Fruit fly (Drosophila melanogaster): Measurements from ENCODE around the gene GluRS-m.

Gene GluRS-m

dm6 chr3L:16384145-16384705, 32.8 kb downstream of the GluRS-m start (continued):
- no peak for TF ChIP-seq CG11294 (GFP tag; IDR thresholded peaks at IDR 0.05)
- TF ChIP-seq CG7368 (GFP tag; optimal IDR thresholded peaks at IDR 0.05): no peak
- no peak for TF ChIP-seq CG11902 (GFP tag; optimal IDR thresholded peaks at IDR 0.05)
- no peak for TF ChIP-seq CG8632 (GFP tag; optimal IDR thresholded peaks at IDR 0.05)
- no peak for TF ChIP-seq Hr4 (GFP tag; optimal IDR thresholded peaks at IDR 0.05)
- no peak for TF ChIP-seq CG32006 (GFP tag; optimal IDR thresholded peaks at IDR 0.05)
- TF ChIP-seq CG15336 (GFP tag; IDR thresholded peaks at IDR 0.05): no peak
- no peak for TF ChIP-seq Hr39 (GFP tag; optimal IDR thresholded peaks at IDR 0.05)
- TF ChIP-seq Ets96B (tag; optimal IDR thresholded peaks at IDR 0.05): no peak
- peak; percentile 38 for TF ChIP-seq Eip78C (GFP tag)
- TF ChIP-seq CG9139 (GFP tag; optimal IDR thresholded peaks at IDR 0.05): no peak
- no peak for TF ChIP-seq lz (GFP tag; optimal IDR thresholded peaks at IDR 0.05)
- TF ChIP-seq svp (GFP tag): no peak
- no peak for TF ChIP-seq Eip75B (GFP tag; optimal IDR thresholded peaks at IDR 0.05)
- TF ChIP-seq CG6276 (GFP tag; optimal IDR thresholded peaks at IDR 0.05): peak; percentile 52
- TF ChIP-seq salr (GFP tag; optimal IDR thresholded peaks at IDR 0.05): no peak
- peak; percentile 51; the same call in 1 of the 3 replicates for TF ChIP-seq CG8119 (GFP tag; IDR thresholded peaks at IDR 0.05)
- TF ChIP-seq acj6 (GFP tag; optimal IDR thresholded peaks at IDR 0.05): no peak
- TF ChIP-seq Sox15 (GFP tag; optimal IDR thresholded peaks at IDR 0.05): no peak
- no peak for TF ChIP-seq Sox14 (GFP tag; optimal IDR thresholded peaks at IDR 0.05)
- TF ChIP-seq vri (GFP tag; optimal IDR thresholded peaks at IDR 0.05): peak; percentile 32
- TF ChIP-seq Met (GFP tag; optimal IDR thresholded peaks at IDR 0.05): no peak
- TF ChIP-seq Gug (GFP tag; IDR thresholded peaks at IDR 0.05): no peak
- no peak for TF ChIP-seq OdsH (GFP tag; optimal IDR thresholded peaks at IDR 0.05)

DNA sequence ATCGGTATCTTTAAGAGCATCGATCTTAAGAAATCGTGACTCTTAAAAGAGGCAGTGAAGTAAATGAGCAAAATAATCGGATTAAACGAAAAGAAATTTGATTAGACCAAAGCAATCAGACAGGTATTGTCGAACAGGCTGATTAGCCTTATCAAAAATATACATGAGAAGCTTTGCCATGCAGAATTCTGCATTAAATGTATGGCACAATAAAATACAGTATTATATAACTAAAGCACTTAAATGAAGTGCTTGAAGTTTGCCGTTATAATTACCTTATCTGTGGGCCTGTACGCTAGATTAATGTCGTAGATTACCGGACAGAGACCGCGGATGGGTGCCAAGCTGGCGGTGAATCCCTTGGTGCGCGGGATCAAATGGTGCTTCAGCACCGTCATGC, 33.9 kb downstream of the GluRS-m start:
- TF ChIP-seq CG11762 (GFP tag; optimal IDR thresholded peaks at IDR 0.05; ENCODE audit: insufficient read depth) (no peak), Sox15 (GFP tag; optimal IDR thresholded peaks at IDR 0.05) (no peak), vri (GFP tag; optimal IDR thresholded peaks at IDR 0.05) (peak; percentile 92), CG16779 (tag; optimal IDR thresholded peaks at IDR 0.05) (no peak), Blimp-1 (GFP tag; optimal IDR thresholded peaks at IDR 0.05) (no peak), CG11902 (GFP tag; optimal IDR thresholded peaks at IDR 0.05) (no peak)

- TF ChIP-seq CG15336 (GFP tag; IDR thresholded peaks at IDR 0.05) (no peak), fkh (GFP tag; optimal IDR thresholded peaks at IDR 0.05) (peak; percentile 44), svp (GFP tag) (peak; percentile 18)
Measured at dm6 chr3L:16381184-16381797, 35.7 kb downstream of the GluRS-m start, which contains the start of gene Agpat4. Gene Agpat4 (minus strand): TSS chr3L:16381570.

DNA sequence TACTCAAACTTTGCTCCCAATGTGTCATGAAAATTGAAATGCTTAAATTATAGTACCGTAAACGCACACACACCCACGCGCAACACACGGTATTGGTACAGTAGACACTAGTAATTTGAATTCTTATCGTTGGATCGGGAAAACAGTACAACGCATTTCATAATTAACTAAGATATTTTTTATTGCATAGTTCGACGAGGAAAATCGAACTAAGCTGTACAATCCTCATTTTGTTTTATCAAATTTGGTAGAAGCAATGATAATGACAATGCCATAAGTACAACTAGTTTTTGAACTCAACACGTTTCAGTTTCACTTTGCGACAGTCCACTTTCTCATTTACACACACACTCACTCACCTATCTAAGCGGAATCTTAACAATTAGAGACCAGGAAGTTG, 36.2 kb downstream of the GluRS-m start:
- TF ChIP-seq vri (GFP tag; optimal IDR thresholded peaks at IDR 0.05) (no peak), eg (GFP tag; IDR thresholded peaks at IDR 0.05) (no peak), Gug (GFP tag; IDR thresholded peaks at IDR 0.05) (no peak), Smox (GFP tag; optimal IDR thresholded peaks at IDR 0.05) (no peak), fd59A (GFP tag; optimal IDR thresholded peaks at IDR 0.05) (no peak), CG3919 (GFP tag; optimal IDR thresholded peaks at IDR 0.05) (no peak), CG6163 (GFP tag; IDR thresholded peaks at IDR 0.05) (no peak), CG6808 (GFP tag; optimal IDR thresholded peaks at IDR 0.05) (no peak), CG1621 (tag; optimal IDR thresholded peaks at IDR 0.05) (no peak), esn (GFP tag; optimal IDR thresholded peaks at IDR 0.05) (no peak), Hr4 (GFP tag; optimal IDR thresholded peaks at IDR 0.05) (no peak)
